Fruit fly (Drosophila melanogaster): ENCODE data around the gene CG9154.

DNA sequence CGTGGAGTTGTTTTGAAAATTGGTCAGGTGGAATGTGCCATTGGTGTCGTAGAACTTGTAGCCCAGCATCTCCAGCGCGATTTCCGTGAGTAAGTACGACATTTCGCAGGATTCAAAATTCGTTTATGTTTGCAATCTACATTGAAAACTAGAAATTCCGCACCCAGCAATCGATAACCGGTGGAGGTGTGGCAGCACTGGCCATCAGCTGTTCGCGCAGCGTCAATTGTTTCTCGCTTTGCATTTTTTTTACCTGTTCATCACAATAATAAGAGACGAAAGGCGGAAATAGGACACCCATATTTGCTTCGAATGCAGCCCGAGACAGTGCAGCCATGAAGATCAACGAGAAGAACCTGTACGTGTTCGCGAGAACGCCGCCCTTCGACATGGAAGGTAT lies 21.9 kb downstream of the CG9154 start, which contains the start of the genes CG34179 and slmo:
- no peak for TF ChIP-seq CTCF (optimal IDR thresholded peaks at IDR 0.05)
- TF ChIP-seq CG8478 (optimal IDR thresholded peaks at IDR 0.05) = no peak

Data from S2 (cell line).